Fruit fly (Drosophila melanogaster) whole organism, embryonic: ENCODE results near the gene Ant2.

Experiments used
- Asciz ChIP-seq: fragments of 200-800 bp; sonication (Bioruptor generic); optimal IDR thresholded peaks from 2 replicates; lab custom pipeline; 2017; ENCODE audit warnings: missing biosample characterization, mild to moderate bottlenecking, missing genetic modification characterization, missing genetic modification reagents
- CG10274 ChIP-seq: fragments of 200-800 bp; sonication (Bioruptor generic); optimal IDR thresholded peaks from 3 replicates; lab custom pipeline; 2017; ENCODE audit warnings: missing biosample characterization, mild to moderate bottlenecking, missing genetic modification characterization
- CG11456 ChIP-seq: fragments of 200-800 bp; sonication (Bioruptor generic); IDR thresholded peaks from 3 replicates; pipeline ENCODE4 v1.3.6; 2022; ENCODE audit warnings: missing biosample characterization, missing genetic modification characterization
- CG11696 ChIP-seq: fragments of 200-800 bp; sonication (Bioruptor generic); IDR thresholded peaks from 2 replicates; pipeline ENCODE4 v1.3.6; 2022; ENCODE audit warnings: missing biosample characterization, missing genetic modification characterization
- CG13287 ChIP-seq: fragments of 200-800 bp; sonication (Bioruptor generic); IDR thresholded peaks from 2 replicates; pipeline ENCODE4 v1.3.6; 2022; ENCODE audit warnings: missing biosample characterization, missing genetic modification characterization; ENCODE audit not compliant: partially characterized antibody
- CG14860 ChIP-seq: fragments of 200-800 bp; sonication (Bioruptor generic); IDR thresholded peaks from 3 replicates; pipeline ENCODE4 v1.3.6; 2022; ENCODE audit warnings: missing biosample characterization, missing genetic modification characterization; ENCODE audit not compliant: partially characterized antibody
- CG16779 ChIP-seq: fragments of 200-800 bp; sonication (Bioruptor generic); IDR thresholded peaks from 2 replicates; pipeline ENCODE4 v1.3.6; 2022; ENCODE audit warnings: missing biosample characterization, missing genetic modification characterization
- CG18262 ChIP-seq: fragments of 200-800 bp; optimal IDR thresholded peaks from 3 replicates; lab custom pipeline; 2019; ENCODE audit warnings: missing biosample characterization, mild to moderate bottlenecking, missing genetic modification characterization, moderate library complexity
- CG32532 ChIP-seq: fragments of 200-800 bp; sonication (Bioruptor generic); IDR thresholded peaks from 2 replicates; pipeline ENCODE4 v1.3.6; 2022; ENCODE audit warnings: missing biosample characterization, missing genetic modification characterization
- CG33213 ChIP-seq: fragments of 200-800 bp; sonication (Bioruptor generic); optimal IDR thresholded peaks from 3 replicates; lab custom pipeline; 2016; ENCODE audit warnings: missing biosample characterization, missing genetic modification characterization
- CG4617 ChIP-seq: fragments of 200-800 bp; sonication (Bioruptor generic); optimal IDR thresholded peaks from 3 replicates; lab custom pipeline; 2016; ENCODE audit warnings: missing biosample characterization, missing genetic modification characterization, borderline replicate concordance
- CG4730 ChIP-seq: fragments of 200-800 bp; sonication (Bioruptor generic); IDR thresholded peaks from 2 replicates; pipeline ENCODE4 v1.3.6; 2022; ENCODE audit warnings: missing biosample characterization, missing genetic modification characterization
- CG4854 ChIP-seq: fragments of 200-800 bp; sonication (Bioruptor generic); optimal IDR thresholded peaks from 2 replicates; lab custom pipeline; 2016; ENCODE audit warnings: missing biosample characterization, missing genetic modification characterization, inconsistent platforms
- CG7372 ChIP-seq: fragments of 200-800 bp; sonication (Bioruptor generic); IDR thresholded peaks from 2 replicates; pipeline ENCODE4 v1.3.6; 2022; ENCODE audit warnings: missing biosample characterization, missing genetic modification characterization
- CG8281 ChIP-seq: fragments of 200-800 bp; sonication (Bioruptor generic); optimal IDR thresholded peaks from 2 replicates; lab custom pipeline; 2018; ENCODE audit warnings: missing biosample characterization, mild to moderate bottlenecking, missing genetic modification characterization, moderate library complexity
- Dp ChIP-seq: fragments of 200-800 bp; sonication (Bioruptor generic); optimal IDR thresholded peaks from 2 replicates; lab custom pipeline; 2018; ENCODE audit warnings: missing biosample characterization, mild to moderate bottlenecking, missing genetic modification characterization, moderate library complexity
- Drgx ChIP-seq: fragments of 200-800 bp; sonication (Bioruptor generic); IDR thresholded peaks from 2 replicates; pipeline ENCODE4 v1.3.6; 2022; ENCODE audit warnings: missing biosample characterization, missing genetic modification characterization
- Hr51 ChIP-seq, 2 experiments: fragments of 200-800 bp; sonication (Bioruptor generic); optimal IDR thresholded peaks; 2 replicates in 1 of 2; 3 replicates in 1 of 2; lab custom pipeline; 2016 to 2018; ENCODE audit warnings: missing biosample characterization in 2 of 2, missing genetic modification characterization in 2 of 2, mild to moderate bottlenecking in 1 of 2, moderate library complexity in 1 of 2
- Hr78 ChIP-seq, 2 experiments: fragments of 200-800 bp in 1 of 2; fragments of >200 bp in 1 of 2; sonication (Bioruptor generic) in 1 of 2; optimal IDR thresholded peaks; 2 replicates each; lab custom pipeline; 2017 to 2019; ENCODE audit warnings: missing biosample characterization in 2 of 2, missing genetic modification characterization in 2 of 2, mild to moderate bottlenecking in 1 of 2, moderate library complexity in 1 of 2
- Kr ChIP-seq: fragments of 200-800 bp; sonication (Bioruptor generic); optimal IDR thresholded peaks from 2 replicates; lab custom pipeline; 2017; ENCODE audit warnings: missing biosample characterization, mild to moderate bottlenecking, missing genetic modification characterization
- Poxn ChIP-seq: fragments of 200-800 bp; sonication (Bioruptor generic); IDR thresholded peaks from 2 replicates; pipeline ENCODE4 v1.3.6; 2022; ENCODE audit warnings: missing biosample characterization, missing genetic modification characterization
- Sox100B ChIP-seq: fragments of 200-800 bp; sonication (Bioruptor generic); optimal IDR thresholded peaks from 3 replicates; lab custom pipeline; 2018; ENCODE audit warnings: missing biosample characterization, mild to moderate bottlenecking, missing genetic modification characterization
- Sox102F ChIP-seq: fragments of 200-800 bp; sonication (Bioruptor generic); optimal IDR thresholded peaks from 2 replicates; lab custom pipeline; 2018; ENCODE audit warnings: missing biosample characterization, mild to moderate bottlenecking, missing genetic modification characterization, moderate library complexity
- ara ChIP-seq: fragments of 200-800 bp; sonication (Bioruptor generic); IDR thresholded peaks from 2 replicates; pipeline ENCODE4 v1.3.6; 2022; ENCODE audit warnings: missing biosample characterization, missing genetic modification characterization
- ash1 ChIP-seq: fragments of 200-800 bp; sonication (Bioruptor generic); optimal IDR thresholded peaks from 2 replicates; lab custom pipeline; 2018; ENCODE audit warnings: missing biosample characterization, mild to moderate bottlenecking, missing genetic modification characterization
- br ChIP-seq: fragments of >200 bp; optimal IDR thresholded peaks from 2 replicates; lab custom pipeline; 2017
- cas ChIP-seq: fragments of 200-800 bp; sonication (Bioruptor generic); IDR thresholded peaks from 2 replicates; pipeline ENCODE4 v1.3.6; 2022; ENCODE audit warnings: missing biosample characterization, missing genetic modification characterization
- cg ChIP-seq: fragments of 200-800 bp; sonication (Bioruptor generic); optimal IDR thresholded peaks from 3 replicates; lab custom pipeline; 2019; ENCODE audit warnings: missing biosample characterization, mild to moderate bottlenecking, missing genetic modification characterization, moderate library complexity
- chif ChIP-seq, 2 experiments: fragments of 200-800 bp; sonication (Bioruptor generic); optimal IDR thresholded peaks; 3 replicates each; lab custom pipeline; 2016; ENCODE audit warnings: missing biosample characterization in 2 of 2, missing genetic modification characterization in 2 of 2
- dmrt11E ChIP-seq: fragments of 200-800 bp; sonication (Bioruptor generic); optimal IDR thresholded peaks from 3 replicates; lab custom pipeline; 2018; ENCODE audit warnings: missing biosample characterization, mild to moderate bottlenecking, missing genetic modification characterization, moderate library complexity
- esg ChIP-seq: fragments of 200-800 bp; sonication (Bioruptor generic); conservative IDR thresholded peaks from 2 replicates; pipeline ENCODE4 v1.3.6; 2022; ENCODE audit warnings: missing biosample characterization, missing genetic modification characterization
- fd96Cb ChIP-seq: fragments of 200-800 bp; sonication (Bioruptor generic); optimal IDR thresholded peaks from 2 replicates; lab custom pipeline; 2018; ENCODE audit warnings: missing biosample characterization, mild to moderate bottlenecking, missing genetic modification characterization, moderate library complexity
- fu2 ChIP-seq: fragments of 200-800 bp; sonication (Bioruptor generic); optimal IDR thresholded peaks from 2 replicates; lab custom pipeline; 2016; ENCODE audit warnings: missing biosample characterization, missing genetic modification characterization
- ham ChIP-seq: fragments of 200-800 bp; sonication (Bioruptor generic); IDR thresholded peaks from 2 replicates; pipeline ENCODE4 v1.3.6; 2022; ENCODE audit warnings: missing biosample characterization, missing genetic modification characterization
- hth ChIP-seq: fragments of >200 bp; optimal IDR thresholded peaks from 2 replicates; lab custom pipeline; 2017; ENCODE audit warnings: inconsistent platforms
- jigr1 ChIP-seq: fragments of 200-800 bp; sonication (Bioruptor generic); IDR thresholded peaks from 3 replicates; pipeline ENCODE4 v1.3.6; 2022; ENCODE audit warnings: missing biosample characterization, missing genetic modification characterization
- kah ChIP-seq: fragments of 200-800 bp; sonication (Bioruptor generic); optimal IDR thresholded peaks from 2 replicates; lab custom pipeline; 2018; ENCODE audit warnings: missing biosample characterization, mild to moderate bottlenecking, missing genetic modification characterization
- kni ChIP-seq: fragments of 200-800 bp; sonication (Bioruptor generic); optimal IDR thresholded peaks from 3 replicates; lab custom pipeline; 2017; ENCODE audit warnings: mild to moderate bottlenecking, missing biosample characterization, missing genetic modification reagents, missing genetic modification characterization
- lilli ChIP-seq: fragments of 200-800 bp; sonication (Bioruptor generic); optimal IDR thresholded peaks from 3 replicates; lab custom pipeline; 2016; ENCODE audit warnings: missing biosample characterization, missing genetic modification characterization
- lola ChIP-seq, 3 experiments: fragments of >200 bp in 2 of 3; fragments of 200-800 bp in 1 of 3; sonication (Bioruptor generic) in 1 of 3; optimal IDR thresholded peaks; 2 replicates each; lab custom pipeline; 2017 to 2019; ENCODE audit warnings: missing biosample characterization in 3 of 3, missing genetic modification characterization in 3 of 3, mild to moderate bottlenecking in 1 of 3, moderate library complexity in 1 of 3
- lov ChIP-seq, 2 experiments: fragments of 200-800 bp in 1 of 2; fragments of >200 bp in 1 of 2; sonication (Bioruptor generic) in 1 of 2; IDR thresholded peaks in 1 of 2; optimal IDR thresholded peaks in 1 of 2; 2 replicates in 1 of 2; 3 replicates in 1 of 2; pipeline versions ENCODE4 v1.3.6 to Lab custom; 2017 to 2022; ENCODE audit warnings: missing biosample characterization in 1 of 2, missing genetic modification characterization in 1 of 2
- mam ChIP-seq: fragments of 200-800 bp; sonication (Bioruptor generic); optimal IDR thresholded peaks from 3 replicates; lab custom pipeline; 2016; ENCODE audit warnings: missing biosample characterization, missing genetic modification characterization
- otp ChIP-seq: fragments of 200-800 bp; sonication (Bioruptor generic); IDR thresholded peaks from 3 replicates; pipeline ENCODE4, ENCODE4 v1.3.6; 2022; ENCODE audit warnings: missing biosample characterization, missing genetic modification characterization
- pb ChIP-seq: fragments of 200-800 bp; sonication (Bioruptor generic); optimal IDR thresholded peaks from 3 replicates; lab custom pipeline; 2016; ENCODE audit warnings: missing biosample characterization, missing genetic modification characterization
- pnt ChIP-seq: fragments of 200-800 bp; sonication (Bioruptor generic); optimal IDR thresholded peaks from 3 replicates; lab custom pipeline; 2016; ENCODE audit warnings: missing biosample characterization, missing genetic modification characterization
- row ChIP-seq: fragments of 200-800 bp; sonication (Bioruptor generic); IDR thresholded peaks from 3 replicates; pipeline ENCODE4 v1.3.6; 2022; ENCODE audit warnings: missing biosample characterization, missing genetic modification characterization
- so ChIP-seq: fragments of 200-800 bp; sonication (Bioruptor generic); IDR thresholded peaks from 3 replicates; pipeline ENCODE4 v1.3.6; 2022; ENCODE audit warnings: missing biosample characterization, missing genetic modification characterization
- tin ChIP-seq: fragments of 200-800 bp; sonication (Bioruptor generic); optimal IDR thresholded peaks from 3 replicates; lab custom pipeline; 2016; ENCODE audit warnings: missing biosample characterization, missing genetic modification characterization
- tx ChIP-seq: fragments of 200-800 bp; sonication (Bioruptor generic); optimal IDR thresholded peaks from 2 replicates; lab custom pipeline; 2016; ENCODE audit warnings: missing biosample characterization, missing genetic modification characterization

Ant2 gene

dm6 chrX:10767350-10768005, 19.2 kb downstream of the Ant2 start (continued):
- TF ChIP-seq ash1 (GFP tag; lab: Kevin White, UChicago): peak; percentile 66
- TF ChIP-seq CG8281 (tag; lab: Kevin White, UChicago): no peak
- TF ChIP-seq ham: no peak
- TF ChIP-seq Sox102F (GFP tag; lab: Kevin White, UChicago): peak; percentile 51
- TF ChIP-seq mam (GFP tag; lab: Kevin White, UChicago): peak; percentile 81
- TF ChIP-seq br (lab: Kevin White, UChicago): no peak
- peak; percentile 38; the same call in 1 of the 2 replicates for TF ChIP-seq CG7372 (GFP tag; lab: Robert Waterston, UW)
- TF ChIP-seq esg (GFP tag; lab: Robert Waterston, UW): no peak
- peak; percentile 48 for TF ChIP-seq fu2
- no peak for TF ChIP-seq Kr (GFP tag; lab: Kevin White, UChicago)
- peak; percentile 83 for TF ChIP-seq row (GFP tag; lab: Robert Waterston, UW)
- TF ChIP-seq CG11456 (GFP tag; lab: Robert Waterston, UW): peak; percentile 69; the same call in 1 of the 3 replicates
- TF ChIP-seq pb (GFP tag; lab: Kevin White, UChicago): peak; percentile 60
- TF ChIP-seq CG32532 (GFP tag; lab: Robert Waterston, UW): peak; percentile 83
- no peak for TF ChIP-seq hth (lab: Kevin White, UChicago)
- peak; percentile 40 for TF ChIP-seq CG11696 (GFP tag; lab: Robert Waterston, UW)
- TF ChIP-seq CG33213 (GFP tag; lab: Kevin White, UChicago): no peak
- TF ChIP-seq fd96Cb (tag; lab: Kevin White, UChicago): peak; percentile 2
- peak; percentile 58; the same call in 1 of the 3 replicates for TF ChIP-seq so
- peak; percentile 33 for TF ChIP-seq dmrt11E (tag; lab: Kevin White, UChicago)
- TF ChIP-seq lov (optimal IDR thresholded peaks at IDR 0.05; lab: Kevin White, UChicago): no peak
- TF ChIP-seq lov (GFP tag; IDR thresholded peaks at IDR 0.05; lab: Robert Waterston, UW): no peak
- no peak for TF ChIP-seq CG10274 (GFP tag; lab: Kevin White, UChicago)
- TF ChIP-seq kni (GFP tag; lab: Kevin White, UChicago): peak; percentile 30
- no peak for TF ChIP-seq otp
- no peak for TF ChIP-seq Sox100B (GFP tag; lab: Kevin White, UChicago)
- no peak for TF ChIP-seq CG13287
- peak; percentile 52 for TF ChIP-seq pnt
- no peak for TF ChIP-seq CG4854
- peak; percentile 26 to 56 for TF ChIP-seq Hr51 (GFP tag; optimal IDR thresholded peaks at IDR 0.05; lab: Kevin White, UChicago)
- TF ChIP-seq tin (GFP tag; lab: Kevin White, UChicago): peak; percentile 49
- TF ChIP-seq ara (GFP tag; lab: Robert Waterston, UW): peak; percentile 48; the same call in 1 of the 2 replicates
- 0 out of 2 replicates have a peak, but pooled peaks have one; percentile 7 for TF ChIP-seq CG4730 (GFP tag; lab: Robert Waterston, UW)
- TF ChIP-seq Asciz (GFP tag; lab: Kevin White, UChicago): no peak
- TF ChIP-seq cas (GFP tag; lab: Robert Waterston, UW): no peak
- TF ChIP-seq lola (GFP tag; optimal IDR thresholded peaks at IDR 0.05; lab: Kevin White, UChicago): peak in 2 of 3 experiments; percentile 6 to 75
- TF ChIP-seq Poxn (GFP tag; lab: Robert Waterston, UW): no peak
- peak; percentile 39 for TF ChIP-seq tx
- no peak for TF ChIP-seq Dp (GFP tag; lab: Kevin White, UChicago)
- no peak for TF ChIP-seq jigr1 (GFP tag; lab: Robert Waterston, UW)
- peak; percentile 51 for TF ChIP-seq CG18262 (tag; lab: Kevin White, UChicago)
- no peak for TF ChIP-seq chif (GFP tag; optimal IDR thresholded peaks at IDR 0.05; lab: Kevin White, UChicago)
- TF ChIP-seq kah (GFP tag; lab: Kevin White, UChicago): no peak
- 0 out of 2 replicates have a peak, but pooled peaks have one; percentile 40 for TF ChIP-seq CG16779
- TF ChIP-seq cg (GFP tag; lab: Kevin White, UChicago): peak; percentile 96
- peak; percentile 77 for TF ChIP-seq Drgx
- TF ChIP-seq lilli: peak; percentile 80
- no peak for TF ChIP-seq CG4617 (GFP tag; lab: Kevin White, UChicago)
- no peak for TF ChIP-seq CG14860
- no peak for TF ChIP-seq Hr78 (GFP tag; optimal IDR thresholded peaks at IDR 0.05; lab: Kevin White, UChicago)
